Worm (Caenorhabditis elegans) whole organism, early embryonic: ENCODE measurements around the gene C30G12.2.

Source experiments
- F13C5.2 ChIP-seq: sonication (generic microtip); optimal IDR thresholded peaks from 2 replicates; lab custom pipeline; 2017; ENCODE audit warnings: mild to moderate bottlenecking, missing genetic modification characterization, inconsistent platforms, missing compliant biosample characterization
- hmbx-1 ChIP-seq: sonication (generic microtip); optimal IDR thresholded peaks from 2 replicates; lab custom pipeline; 2016; ENCODE audit warnings: mild to moderate bottlenecking, missing genetic modification characterization, missing compliant biosample characterization
- pes-1 ChIP-seq: fragments of 200-800 bp; sonication (Bioruptor generic); IDR thresholded peaks from 2 replicates; pipeline ENCODE4 v1.3.6; 2022; ENCODE audit warnings: missing genetic modification reagents, missing genetic modification characterization, missing compliant biosample characterization
- tbx-11 ChIP-seq: fragments of 200-800 bp; sonication (Bioruptor generic); IDR thresholded peaks from 2 replicates; pipeline ENCODE4 v1.3.6; 2022; ENCODE audit warnings: missing genetic modification characterization, missing compliant biosample characterization

ce11 chrII:7245576-7245975, 44.6 kb upstream of the C30G12.2 start, which contains the start of gene skpo-3:
- TF ChIP-seq hmbx-1 (tag; lab: Kevin White, UChicago) (no peak), pes-1 (no peak), tbx-11 (no peak), F13C5.2 (tag; lab: Kevin White, UChicago) (no peak)
